Fruit fly (Drosophila melanogaster): Measurements from ENCODE around the gene gnu.

dm6 chr3L:14804724-14805221 lies 1.6 kb upstream of the gnu start, which contains the start of gene CG17839:
- no peak for TF ChIP-seq ttk (optimal IDR thresholded peaks at IDR 0.05)
- no peak for TF ChIP-seq h (optimal IDR thresholded peaks at IDR 0.05)
- TF ChIP-seq psq (optimal IDR thresholded peaks at IDR 0.05), result no peak
- no peak for TF ChIP-seq Myc (optimal IDR thresholded peaks at IDR 0.05)
- no peak for TF ChIP-seq Sin3A (optimal IDR thresholded peaks at IDR 0.05)
- TF ChIP-seq insv (optimal IDR thresholded peaks at IDR 0.05), result no peak

Measured in Kc167 (cell line).